Fruit fly (Drosophila melanogaster): ENCODE measurements around the gene pn.

pn gene

dm6 chrX:2222181-2222790 lies 41.3 kb downstream of the pn start, which contains the start of gene Vinc (continued):
- no peak for TF ChIP-seq CG8478 (optimal IDR thresholded peaks at IDR 0.05)
- TF ChIP-seq CG12769 (tag; optimal IDR thresholded peaks at IDR 0.05): no peak
- peak; percentile 94 for TF ChIP-seq CG17361 (GFP tag; IDR thresholded peaks at IDR 0.05)
- TF ChIP-seq Bteb2 (GFP tag; optimal IDR thresholded peaks at IDR 0.05): peak; percentile 66
- no peak; the same call in 1 of the 2 replicates for TF ChIP-seq CG17612 (GFP tag; IDR thresholded peaks at IDR 0.05)
- peak; percentile 86 for TF ChIP-seq CG31441 (GFP tag; IDR thresholded peaks at IDR 0.05)
- no peak for TF ChIP-seq gt (GFP tag; IDR thresholded peaks at IDR 0.05)
- TF ChIP-seq hb (GFP tag; IDR thresholded peaks at IDR 0.05; ENCODE audit: partially characterized antibody): no peak
- TF ChIP-seq Blimp-1 (GFP tag; optimal IDR thresholded peaks at IDR 0.05): peak; percentile 85
- TF ChIP-seq CG12942 (GFP tag; optimal IDR thresholded peaks at IDR 0.05): peak; percentile 67
- peak; percentile 88 for TF ChIP-seq CG6683 (GFP tag; optimal IDR thresholded peaks at IDR 0.05)
- TF ChIP-seq org-1 (GFP tag; optimal IDR thresholded peaks at IDR 0.05): peak; percentile 53
- peak; percentile 15 for TF ChIP-seq Lhr (GFP tag; optimal IDR thresholded peaks at IDR 0.05)
- TF ChIP-seq CG31388 (GFP tag; optimal IDR thresholded peaks at IDR 0.05): peak; percentile 51
- peak; percentile 67 for TF ChIP-seq CG5245 (GFP tag; optimal IDR thresholded peaks at IDR 0.05)
- peak; percentile 57 for TF ChIP-seq CG8944 (GFP tag; optimal IDR thresholded peaks at IDR 0.05)
- TF ChIP-seq CG13894 (tag; optimal IDR thresholded peaks at IDR 0.05): peak; percentile 93
- peak; percentile 43; the same call in 1 of the 3 replicates for TF ChIP-seq knrl (GFP tag; IDR thresholded peaks at IDR 0.05; ENCODE audit: partially characterized antibody)
- TF ChIP-seq CG11695 (GFP tag; IDR thresholded peaks at IDR 0.05): peak; percentile 94
- peak; percentile 91 for TF ChIP-seq cwo (GFP tag; optimal IDR thresholded peaks at IDR 0.05)
- peak; percentile 78 for TF ChIP-seq CG18764 (GFP tag; optimal IDR thresholded peaks at IDR 0.05)
- peak; percentile 38 for TF ChIP-seq disco-r (GFP tag; optimal IDR thresholded peaks at IDR 0.05)
- peak; percentile 76 for TF ChIP-seq CG12391 (tag; optimal IDR thresholded peaks at IDR 0.05)
- peak; percentile 82 for TF ChIP-seq CG10274 (GFP tag; optimal IDR thresholded peaks at IDR 0.05)
- TF ChIP-seq H2.0 (GFP tag; IDR thresholded peaks at IDR 0.05): peak; percentile 62
- TF ChIP-seq CG31365 (tag; optimal IDR thresholded peaks at IDR 0.05): peak; percentile 62
- peak; percentile 66; the same call in 1 of the 2 replicates for TF ChIP-seq seq (GFP tag; IDR thresholded peaks at IDR 0.05)
- TF ChIP-seq Xrp1 (GFP tag; IDR thresholded peaks at IDR 0.05): peak; percentile 91
- TF ChIP-seq trem (tag; optimal IDR thresholded peaks at IDR 0.05): peak; percentile 81
- TF ChIP-seq Abd-B (GFP tag; optimal IDR thresholded peaks at IDR 0.05): peak; percentile 44
- peak; percentile 56 for TF ChIP-seq CG10462 (GFP tag; optimal IDR thresholded peaks at IDR 0.05)
- no peak for TF ChIP-seq prd (optimal IDR thresholded peaks at IDR 0.05)
- peak; percentile 79 for TF ChIP-seq prd (GFP tag; IDR thresholded peaks at IDR 0.05)
- TF ChIP-seq Drgx (GFP tag; IDR thresholded peaks at IDR 0.05): peak; percentile 93
- TF ChIP-seq CG1832 (GFP tag; optimal IDR thresholded peaks at IDR 0.05): no peak
- TF ChIP-seq sens-2 (GFP tag; IDR thresholded peaks at IDR 0.05): peak; percentile 64
- TF ChIP-seq repo (GFP tag; optimal IDR thresholded peaks at IDR 0.05): peak; percentile 75
- peak; percentile 39 for TF ChIP-seq CG33557 (GFP tag; optimal IDR thresholded peaks at IDR 0.05)
- peak; percentile 91 for TF ChIP-seq Fer3 (tag; optimal IDR thresholded peaks at IDR 0.05)
- TF ChIP-seq br (optimal IDR thresholded peaks at IDR 0.05): no peak
- TF ChIP-seq Dll (GFP tag; IDR thresholded peaks at IDR 0.05; ENCODE audit: partially characterized antibody): peak; percentile 50; the same call in 2 of the 4 replicates
- peak; percentile 82 for TF ChIP-seq Dp (GFP tag; optimal IDR thresholded peaks at IDR 0.05)
- TF ChIP-seq usp (GFP tag; optimal IDR thresholded peaks at IDR 0.05): no peak
- TF ChIP-seq CG34224 (GFP tag; IDR thresholded peaks at IDR 0.05; ENCODE audit: partially characterized antibody): 0 out of 3 replicates have a peak, but pooled peaks have one; percentile 27
- peak; percentile 86 for TF ChIP-seq Dip3 (GFP tag; optimal IDR thresholded peaks at IDR 0.05)
- TF ChIP-seq jing (GFP tag; optimal IDR thresholded peaks at IDR 0.05): no peak
- peak; percentile 41 for TF ChIP-seq CG3995 (GFP tag; optimal IDR thresholded peaks at IDR 0.05)
- TF ChIP-seq CG4404 (GFP tag; IDR thresholded peaks at IDR 0.05): peak; percentile 70
- peak; percentile 73 for TF ChIP-seq CG4730 (GFP tag; IDR thresholded peaks at IDR 0.05)
- TF ChIP-seq ken (GFP tag; IDR thresholded peaks at IDR 0.05): peak; percentile 61; the same call in 1 of the 3 replicates
- TF ChIP-seq Meics (GFP tag; optimal IDR thresholded peaks at IDR 0.05): peak; percentile 95
